Fruit fly (Drosophila melanogaster) whole organism, embryonic: ENCODE data around the gene Ada1-2.

Source experiments
- CG10366 ChIP-seq: fragments of 200-800 bp; sonication (Bioruptor generic); IDR thresholded peaks from 2 replicates; pipeline ENCODE4 v1.3.6; 2022; ENCODE audit warnings: missing biosample characterization, missing genetic modification characterization
- CG10959 ChIP-seq: fragments of 200-800 bp; sonication (Bioruptor generic); IDR thresholded peaks from 2 replicates; pipeline ENCODE4 v1.3.6; 2022; ENCODE audit warnings: missing biosample characterization, missing genetic modification characterization
- CG12659 ChIP-seq: fragments of 200-800 bp; sonication (Bioruptor generic); optimal IDR thresholded peaks from 3 replicates; lab custom pipeline; 2017; ENCODE audit warnings: mild to moderate bottlenecking, missing biosample characterization, missing genetic modification reagents, missing genetic modification characterization
- CG13287 ChIP-seq: fragments of 200-800 bp; sonication (Bioruptor generic); IDR thresholded peaks from 2 replicates; pipeline ENCODE4 v1.3.6; 2022; ENCODE audit warnings: missing biosample characterization, missing genetic modification characterization; ENCODE audit not compliant: partially characterized antibody
- CG14050 ChIP-seq: fragments of 200-800 bp; sonication (Bioruptor generic); IDR thresholded peaks from 3 replicates; pipeline ENCODE4 v1.3.6; 2022; ENCODE audit warnings: missing biosample characterization, missing genetic modification characterization
- CG14667 ChIP-seq: fragments of 200-800 bp; sonication (Bioruptor generic); IDR thresholded peaks from 2 replicates; pipeline ENCODE4 v1.3.6; 2022; ENCODE audit warnings: missing biosample characterization, missing genetic modification characterization
- CG15011 ChIP-seq: fragments of 200-800 bp; sonication (Bioruptor generic); optimal IDR thresholded peaks from 3 replicates; lab custom pipeline; 2018; ENCODE audit warnings: missing biosample characterization, mild to moderate bottlenecking, missing genetic modification characterization
- CG15514 ChIP-seq: fragments of 200-800 bp; sonication (Bioruptor generic); optimal IDR thresholded peaks from 3 replicates; lab custom pipeline; 2017; ENCODE audit warnings: missing biosample characterization, missing genetic modification characterization, mild to moderate bottlenecking, moderate library complexity, missing genetic modification reagents
- CG15601 ChIP-seq: fragments of 200-800 bp; sonication (Bioruptor generic); optimal IDR thresholded peaks from 3 replicates; lab custom pipeline; 2019; ENCODE audit warnings: missing biosample characterization, mild to moderate bottlenecking, missing genetic modification characterization, moderate library complexity
- CG16779 ChIP-seq: fragments of 200-800 bp; sonication (Bioruptor generic); IDR thresholded peaks from 2 replicates; pipeline ENCODE4 v1.3.6; 2022; ENCODE audit warnings: missing biosample characterization, missing genetic modification characterization
- CG17568 ChIP-seq: fragments of 200-800 bp; sonication (Bioruptor generic); optimal IDR thresholded peaks from 2 replicates; lab custom pipeline; 2018; ENCODE audit warnings: missing biosample characterization, mild to moderate bottlenecking, missing genetic modification characterization, moderate library complexity
- CG17912 ChIP-seq: fragments of 200-800 bp; sonication (Bioruptor generic); optimal IDR thresholded peaks from 2 replicates; lab custom pipeline; 2018; ENCODE audit warnings: missing biosample characterization, mild to moderate bottlenecking, missing genetic modification characterization
- CG1792 ChIP-seq: fragments of 200-800 bp; sonication (Bioruptor generic); optimal IDR thresholded peaks from 2 replicates; lab custom pipeline; 2016; ENCODE audit warnings: missing biosample characterization, missing genetic modification characterization
- CG31388 ChIP-seq: fragments of 200-800 bp; sonication (Bioruptor generic); optimal IDR thresholded peaks from 2 replicates; lab custom pipeline; 2016; ENCODE audit warnings: missing biosample characterization, missing genetic modification characterization
- CG31441 ChIP-seq: fragments of 200-800 bp; sonication (Bioruptor generic); IDR thresholded peaks from 2 replicates; pipeline ENCODE4 v1.3.6; 2022; ENCODE audit warnings: missing biosample characterization, missing genetic modification characterization
- CG32772 ChIP-seq: fragments of 200-800 bp; sonication (Bioruptor generic); IDR thresholded peaks from 2 replicates; pipeline ENCODE4 v1.3.6; 2022; ENCODE audit warnings: missing biosample characterization, missing genetic modification characterization
- CG34376 ChIP-seq: fragments of 200-800 bp; sonication (Bioruptor generic); optimal IDR thresholded peaks from 2 replicates; lab custom pipeline; 2018; ENCODE audit warnings: missing biosample characterization, mild to moderate bottlenecking, missing genetic modification characterization
- CG3847 ChIP-seq: fragments of 200-800 bp; sonication (Bioruptor generic); IDR thresholded peaks from 2 replicates; pipeline ENCODE4 v1.3.6; 2022; ENCODE audit warnings: missing biosample characterization, missing genetic modification characterization
- CG4820 ChIP-seq: fragments of 200-800 bp; sonication (Bioruptor generic); optimal IDR thresholded peaks from 3 replicates; lab custom pipeline; 2016; ENCODE audit warnings: missing biosample characterization, missing genetic modification characterization
- CG4854 ChIP-seq: fragments of 200-800 bp; sonication (Bioruptor generic); optimal IDR thresholded peaks from 2 replicates; lab custom pipeline; 2016; ENCODE audit warnings: missing biosample characterization, missing genetic modification characterization, inconsistent platforms
- CG7357 ChIP-seq: fragments of 200-800 bp; sonication (Bioruptor generic); IDR thresholded peaks from 3 replicates; pipeline ENCODE4 v1.3.6; 2022; ENCODE audit warnings: missing biosample characterization, missing genetic modification characterization
- CG7556 ChIP-seq: fragments of 200-800 bp; sonication (Bioruptor generic); optimal IDR thresholded peaks from 2 replicates; lab custom pipeline; 2017; ENCODE audit warnings: missing biosample characterization, mild to moderate bottlenecking, missing genetic modification characterization
- CG8388 ChIP-seq: fragments of 200-800 bp; sonication (Bioruptor generic); optimal IDR thresholded peaks from 2 replicates; lab custom pipeline; 2019; ENCODE audit warnings: missing biosample characterization, mild to moderate bottlenecking, missing genetic modification characterization, moderate library complexity
- CG9437 ChIP-seq: fragments of 200-800 bp; sonication (Bioruptor generic); optimal IDR thresholded peaks from 2 replicates; lab custom pipeline; 2018; ENCODE audit warnings: missing biosample characterization, mild to moderate bottlenecking, missing genetic modification characterization
- CG9876 ChIP-seq: fragments of 200-800 bp; sonication (Bioruptor generic); optimal IDR thresholded peaks from 2 replicates; lab custom pipeline; 2016; ENCODE audit warnings: missing biosample characterization, missing genetic modification characterization
- CHES-1-like ChIP-seq: fragments of 200-800 bp; sonication (Bioruptor generic); optimal IDR thresholded peaks from 2 replicates; lab custom pipeline; 2016; ENCODE audit warnings: missing biosample characterization, missing genetic modification characterization
- Dbx ChIP-seq: fragments of 200-800 bp; sonication (Bioruptor generic); IDR thresholded peaks from 3 replicates; pipeline ENCODE4 v1.3.6; 2022; ENCODE audit warnings: missing biosample characterization, missing genetic modification characterization
- ERR ChIP-seq: fragments of 200-800 bp; sonication (Bioruptor generic); optimal IDR thresholded peaks from 2 replicates; lab custom pipeline; 2016; ENCODE audit warnings: missing biosample characterization, missing genetic modification characterization
- Med ChIP-seq: fragments of 200-800 bp; sonication (Bioruptor generic); peaks from one replicate; lab custom pipeline; 2016; ENCODE audit warnings: missing biosample characterization, missing genetic modification characterization, mild to moderate bottlenecking, inconsistent platforms, moderate library complexity
- Myb ChIP-seq: fragments of 200-800 bp; sonication (Bioruptor generic); optimal IDR thresholded peaks from 2 replicates; lab custom pipeline; 2016; ENCODE audit warnings: missing biosample characterization, missing genetic modification characterization
- NFAT ChIP-seq: fragments of 200-800 bp; sonication (Bioruptor generic); IDR thresholded peaks from 2 replicates; pipeline ENCODE4 v1.3.6; 2022; ENCODE audit warnings: missing biosample characterization, missing genetic modification characterization
- NK7.1 ChIP-seq: fragments of 200-800 bp; sonication (Bioruptor generic); optimal IDR thresholded peaks from 3 replicates; lab custom pipeline; 2016; ENCODE audit warnings: missing biosample characterization, missing genetic modification characterization
- Sin3A ChIP-seq: fragments of >200 bp; optimal IDR thresholded peaks from 2 replicates; lab custom pipeline; 2018
- Vsx1 ChIP-seq: fragments of 200-800 bp; sonication (Bioruptor generic); optimal IDR thresholded peaks from 2 replicates; lab custom pipeline; 2017; ENCODE audit warnings: missing biosample characterization, mild to moderate bottlenecking, missing genetic modification characterization, missing genetic modification reagents
- ara ChIP-seq: fragments of 200-800 bp; sonication (Bioruptor generic); IDR thresholded peaks from 2 replicates; pipeline ENCODE4 v1.3.6; 2022; ENCODE audit warnings: missing biosample characterization, missing genetic modification characterization
- bigmax ChIP-seq: fragments of 200-800 bp; sonication (Bioruptor generic); optimal IDR thresholded peaks from 2 replicates; lab custom pipeline; 2018; ENCODE audit warnings: missing biosample characterization, mild to moderate bottlenecking, missing genetic modification characterization
- chn ChIP-seq: fragments of 200-800 bp; sonication (Bioruptor generic); optimal IDR thresholded peaks from 2 replicates; lab custom pipeline; 2016; ENCODE audit warnings: missing biosample characterization, missing genetic modification characterization
- dpn ChIP-seq, 2 experiments: fragments of 200-800 bp; sonication (Bioruptor generic); optimal IDR thresholded peaks; 3 replicates each; lab custom pipeline; 2016; ENCODE audit warnings: missing biosample characterization in 2 of 2, missing genetic modification characterization in 2 of 2
- ewg ChIP-seq: fragments of 200-800 bp; sonication (Bioruptor generic); optimal IDR thresholded peaks from 3 replicates; lab custom pipeline; 2017; ENCODE audit warnings: mild to moderate bottlenecking, missing biosample characterization, missing genetic modification reagents, missing genetic modification characterization
- gfzf ChIP-seq: fragments of 200-800 bp; sonication (Bioruptor generic); optimal IDR thresholded peaks from 2 replicates; lab custom pipeline; 2016; ENCODE audit warnings: missing biosample characterization, mild to moderate bottlenecking, missing genetic modification characterization, moderate library complexity
- gsb-n ChIP-seq: fragments of 200-800 bp; sonication (Bioruptor generic); optimal IDR thresholded peaks from 3 replicates; lab custom pipeline; 2018; ENCODE audit warnings: missing biosample characterization, mild to moderate bottlenecking, missing genetic modification characterization
- nau ChIP-seq: fragments of 200-800 bp; sonication (Bioruptor generic); optimal IDR thresholded peaks from 3 replicates; lab custom pipeline; 2017; ENCODE audit warnings: missing biosample characterization, mild to moderate bottlenecking, missing genetic modification characterization, missing genetic modification reagents
- peb ChIP-seq: fragments of 200-800 bp; sonication (Bioruptor generic); IDR thresholded peaks from 2 replicates; pipeline ENCODE4 v1.3.6; 2022; ENCODE audit warnings: missing biosample characterization, missing genetic modification characterization
- pzg ChIP-seq: fragments of 200-800 bp; sonication (Bioruptor generic); optimal IDR thresholded peaks from 3 replicates; lab custom pipeline; 2018; ENCODE audit warnings: missing biosample characterization, mild to moderate bottlenecking, missing genetic modification characterization, moderate library complexity
- rib ChIP-seq: fragments of 200-800 bp; sonication (Bioruptor generic); IDR thresholded peaks from 2 replicates; pipeline ENCODE4 v1.3.6; 2022; ENCODE audit warnings: missing biosample characterization, missing genetic modification characterization
- row ChIP-seq: fragments of 200-800 bp; sonication (Bioruptor generic); IDR thresholded peaks from 3 replicates; pipeline ENCODE4 v1.3.6; 2022; ENCODE audit warnings: missing biosample characterization, missing genetic modification characterization
- slp2 ChIP-seq: fragments of 200-800 bp; sonication (Bioruptor generic); optimal IDR thresholded peaks from 2 replicates; lab custom pipeline; 2016; ENCODE audit warnings: missing biosample characterization, missing genetic modification characterization
- stwl ChIP-seq: fragments of 200-800 bp; sonication (Bioruptor generic); optimal IDR thresholded peaks from 3 replicates; lab custom pipeline; 2018; ENCODE audit warnings: missing biosample characterization, mild to moderate bottlenecking, missing genetic modification characterization, moderate library complexity
- trh ChIP-seq: fragments of 200-800 bp; sonication (Bioruptor generic); optimal IDR thresholded peaks from 2 replicates; lab custom pipeline; 2016; ENCODE audit warnings: missing biosample characterization, missing genetic modification characterization
- unc-4 ChIP-seq: fragments of 200-800 bp; sonication (Bioruptor generic); IDR thresholded peaks from 2 replicates; pipeline ENCODE4 v1.3.6; 2022; ENCODE audit warnings: missing biosample characterization, missing genetic modification characterization; ENCODE audit not compliant: partially characterized antibody
- vnd ChIP-seq: fragments of 200-800 bp; sonication (Bioruptor generic); IDR thresholded peaks from 3 replicates; pipeline ENCODE4 v1.3.6; 2022; ENCODE audit warnings: missing biosample characterization, missing genetic modification characterization; ENCODE audit not compliant: partially characterized antibody

Gene Ada1-2

DNA sequence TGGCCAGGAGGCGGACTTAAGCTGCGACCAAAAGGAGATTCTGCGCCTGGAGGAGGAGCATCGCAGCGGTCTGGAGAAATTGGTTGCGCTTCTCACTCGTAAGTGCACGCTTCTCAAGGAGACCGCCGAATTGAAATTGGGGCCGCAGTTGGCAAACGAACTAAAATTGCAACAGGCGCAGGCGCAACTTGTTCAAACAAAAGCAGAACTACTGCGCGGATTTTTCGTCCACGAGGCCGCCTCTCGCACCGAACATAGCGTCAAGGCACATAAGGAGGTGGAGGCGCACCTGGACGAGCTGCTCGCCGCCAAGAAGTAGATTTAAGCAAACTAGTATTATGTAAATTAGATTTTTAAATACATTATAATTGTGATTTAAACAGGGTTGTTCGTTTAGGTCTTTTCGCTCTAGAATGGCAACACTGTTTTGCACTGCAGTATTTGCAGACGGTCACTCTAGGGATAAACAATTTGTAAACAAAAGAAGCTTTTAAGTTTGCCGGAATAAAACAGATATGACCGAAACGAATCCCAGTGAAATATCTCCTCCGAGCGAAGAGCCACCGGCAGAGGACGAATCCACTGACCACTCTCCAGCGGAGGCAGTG is 2.1 kb upstream of the Ada1-2 start, which contains the start of gene escl (continued):
- TF ChIP-seq ara (GFP tag; lab: Robert Waterston, UW) (no peak), CG7556 (no peak), CG31441 (GFP tag; lab: Robert Waterston, UW) (no peak), Sin3A (lab: Kevin White, UChicago) (no peak), row (GFP tag; lab: Robert Waterston, UW) (peak; percentile 24; the same call in 1 of the 3 replicates), Vsx1 (GFP tag; lab: Kevin White, UChicago) (no peak), ewg (GFP tag; lab: Kevin White, UChicago) (peak; percentile 55), CG12659 (GFP tag; lab: Kevin White, UChicago) (peak; percentile 18), CG17568 (GFP tag; lab: Kevin White, UChicago) (no peak), CG32772 (no peak), Myb (GFP tag; lab: Kevin White, UChicago) (peak; percentile 26), vnd (GFP tag; lab: Robert Waterston, UW) (no peak), CG15601 (tag; lab: Kevin White, UChicago) (no peak), bigmax (GFP tag; lab: Kevin White, UChicago) (no peak), CG15514 (GFP tag; lab: Kevin White, UChicago) (peak; percentile 4), gsb-n (tag; lab: Kevin White, UChicago) (no peak), CG8388 (GFP tag; lab: Kevin White, UChicago) (no peak), rib (no peak), CG9876 (GFP tag; lab: Kevin White, UChicago) (no peak), CG16779 (GFP tag; lab: Robert Waterston, UW) (no peak), ERR (no peak), CG9437 (GFP tag; lab: Kevin White, UChicago) (no peak), chn (GFP tag; lab: Kevin White, UChicago) (no peak), CG14667 (no peak), CG13287 (peak; percentile 50), CG1792 (no peak), CG17912 (GFP tag; lab: Kevin White, UChicago) (no peak), CG34376 (GFP tag; lab: Kevin White, UChicago) (no peak), CG7357 (GFP tag; lab: Robert Waterston, UW) (no peak), CG3847 (0 out of 2 replicates have a peak, but pooled peaks have one; percentile 29), CG4854 (no peak), CG31388 (no peak), CG4820 (GFP tag; lab: Kevin White, UChicago) (no peak), CG14050 (GFP tag; lab: Robert Waterston, UW) (no peak), peb (no peak), NK7.1 (GFP tag; lab: Kevin White, UChicago) (no peak), CG10959 (no peak), dpn (GFP tag; optimal IDR thresholded peaks at IDR 0.05; lab: Kevin White, UChicago) (no peak), NFAT (GFP tag; lab: Robert Waterston, UW) (0 out of 2 replicates have a peak, but pooled peaks have one; percentile 9), nau (GFP tag; lab: Kevin White, UChicago) (no peak), CG15011 (GFP tag; lab: Kevin White, UChicago) (no peak), slp2 (GFP tag; lab: Kevin White, UChicago) (no peak), CG10366 (GFP tag; lab: Robert Waterston, UW) (no peak), stwl (peak; percentile 41), gfzf (GFP tag; lab: Kevin White, UChicago) (peak; percentile 56), CHES-1-like (GFP tag; lab: Kevin White, UChicago) (no peak), unc-4 (GFP tag; lab: Robert Waterston, UW) (0 out of 2 replicates have a peak, but pooled peaks have one; percentile 24), pzg (GFP tag; lab: Kevin White, UChicago) (peak; percentile 57), Med (GFP tag; lab: Kevin White, UChicago) (peak; percentile 71), trh (GFP tag; lab: Kevin White, UChicago) (no peak), Dbx (GFP tag; lab: Robert Waterston, UW) (no peak)
